Fruit fly (Drosophila melanogaster): ENCODE data around the gene Argk1.

Gene Argk1

dm6 chr3L:9054239-9054638 lies 11.6 kb downstream of the Argk1 start:
- TF ChIP-seq CG10669 (GFP tag; optimal IDR thresholded peaks at IDR 0.05) (no peak), CG10631 (GFP tag; optimal IDR thresholded peaks at IDR 0.05) (no peak), CG34406 (GFP tag; optimal IDR thresholded peaks at IDR 0.05) (no peak), CG6276 (GFP tag; optimal IDR thresholded peaks at IDR 0.05) (no peak), achi (GFP tag; optimal IDR thresholded peaks at IDR 0.05) (no peak), CG6163 (GFP tag; IDR thresholded peaks at IDR 0.05) (no peak), Ets21C (GFP tag; optimal IDR thresholded peaks at IDR 0.05) (no peak), CG8632 (GFP tag; optimal IDR thresholded peaks at IDR 0.05) (no peak), Sox15 (GFP tag; optimal IDR thresholded peaks at IDR 0.05) (no peak), fd59A (GFP tag; optimal IDR thresholded peaks at IDR 0.05) (no peak), Smox (GFP tag; optimal IDR thresholded peaks at IDR 0.05) (no peak), CG11294 (GFP tag; IDR thresholded peaks at IDR 0.05) (no peak), eg (GFP tag; IDR thresholded peaks at IDR 0.05) (no peak)

DNA sequence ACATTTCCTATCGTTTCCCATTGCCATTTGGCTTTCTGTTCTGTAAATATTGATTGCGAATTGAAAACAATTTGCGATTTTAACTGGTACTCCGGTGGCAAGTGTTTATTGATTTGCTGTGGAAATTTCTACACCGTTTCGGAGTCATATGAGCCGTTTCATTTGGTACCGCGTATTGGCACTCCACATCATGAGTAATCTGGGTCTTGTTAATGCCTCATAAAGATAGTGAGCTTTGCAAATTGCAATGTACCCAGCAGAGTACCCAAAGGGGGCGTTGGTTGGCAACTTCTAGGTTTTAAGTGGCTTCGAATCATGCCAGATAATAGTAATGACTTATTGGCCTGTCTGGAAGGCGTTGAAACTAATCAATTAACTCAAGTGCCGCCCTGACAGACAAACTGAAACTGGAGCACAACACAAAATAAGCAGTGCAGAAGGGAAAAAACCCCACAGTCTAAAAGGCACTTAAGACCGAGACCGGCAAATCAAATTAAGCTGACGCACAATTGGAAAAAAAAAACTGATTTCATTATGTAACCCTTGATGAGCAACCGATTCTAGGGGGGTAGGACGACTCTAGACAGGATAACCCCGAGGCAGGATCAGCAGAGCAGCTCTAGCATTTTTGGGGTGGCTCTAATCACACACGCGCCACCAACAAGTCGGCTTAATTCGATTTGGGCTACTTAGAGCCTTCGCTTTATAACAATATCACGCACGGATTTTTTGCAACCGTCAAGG lies 12.9 kb downstream of the Argk1 start:
- TF ChIP-seq spab (GFP tag; optimal IDR thresholded peaks at IDR 0.05): no peak
- TF ChIP-seq Met (GFP tag; optimal IDR thresholded peaks at IDR 0.05): no peak
- no peak for TF ChIP-seq svp (GFP tag)
- no peak for TF ChIP-seq CG6276 (GFP tag; optimal IDR thresholded peaks at IDR 0.05)
- no peak for TF ChIP-seq Sox102F (GFP tag; optimal IDR thresholded peaks at IDR 0.05)
- no peak for TF ChIP-seq acj6 (GFP tag; optimal IDR thresholded peaks at IDR 0.05)
- no peak for TF ChIP-seq Ets21C (GFP tag; optimal IDR thresholded peaks at IDR 0.05)
- no peak for TF ChIP-seq dsx (GFP tag; optimal IDR thresholded peaks at IDR 0.05; ENCODE audit: poor library complexity, severe bottlenecking)

DNA sequence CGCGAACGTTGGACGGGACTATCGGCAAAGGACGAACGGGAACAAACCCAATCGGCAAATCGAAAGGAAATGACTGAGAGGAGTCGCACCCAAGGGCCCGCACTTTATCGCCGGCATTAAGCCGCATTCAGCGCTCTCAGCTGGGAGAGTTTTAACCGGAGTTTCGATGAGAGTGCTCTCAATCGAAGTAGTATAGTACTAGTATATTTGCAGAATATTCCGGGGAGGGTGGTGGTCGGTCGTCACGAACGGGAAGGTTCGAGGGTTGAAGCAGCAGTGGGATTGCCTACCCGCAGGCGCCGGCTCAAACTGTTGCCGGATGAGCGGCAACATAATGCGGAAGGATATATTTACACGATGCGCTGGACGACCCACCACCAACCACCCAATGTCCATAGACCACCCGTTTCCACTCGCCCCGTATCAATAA lies 14.0 kb downstream of the Argk1 start:
- peak; percentile 19 for TF ChIP-seq Eip78C (GFP tag)
- no peak for TF ChIP-seq Lpt (GFP tag; optimal IDR thresholded peaks at IDR 0.05)
- no peak for TF ChIP-seq achi (GFP tag; optimal IDR thresholded peaks at IDR 0.05)

- TF ChIP-seq Hr4 (GFP tag; optimal IDR thresholded peaks at IDR 0.05): no peak
- no peak for TF ChIP-seq Ets96B (tag; optimal IDR thresholded peaks at IDR 0.05)
- no peak for TF ChIP-seq CG15336 (GFP tag; IDR thresholded peaks at IDR 0.05)
- no peak for TF ChIP-seq CG32006 (GFP tag; optimal IDR thresholded peaks at IDR 0.05)
- no peak for TF ChIP-seq eg (GFP tag; IDR thresholded peaks at IDR 0.05)
- TF ChIP-seq CG6792 (GFP tag; optimal IDR thresholded peaks at IDR 0.05): no peak
- no peak for TF ChIP-seq Eip78C (GFP tag)
Observed at dm6 chr3L:9050447-9051069, 15.3 kb downstream of the Argk1 start.

DNA sequence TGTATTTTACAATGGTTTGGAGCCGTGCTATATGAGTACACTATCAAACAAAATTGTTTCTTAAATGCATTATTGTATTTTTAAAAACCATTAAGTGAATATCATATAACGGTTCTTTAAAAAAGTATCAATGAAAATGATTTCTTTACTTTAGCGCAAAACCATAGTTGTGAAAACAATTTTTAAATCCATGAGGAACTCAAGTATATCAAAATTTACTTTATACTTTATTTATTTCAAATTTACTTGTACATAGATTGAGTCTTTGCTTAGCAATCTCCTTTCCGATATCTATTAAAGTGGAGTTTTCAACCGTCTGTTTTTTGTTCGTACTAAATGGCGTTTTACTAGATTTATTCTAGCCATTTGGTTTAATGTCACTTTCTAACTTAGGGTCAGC lies 18.8 kb downstream of the Argk1 start, which contains the start of gene Argk2:
Argk2 (plus strand) TSS at position 378 of the 400 bp plus-strand sequence.
- TF ChIP-seq Hr38 (GFP tag; optimal IDR thresholded peaks at IDR 0.05) (no peak), Eip78C (GFP tag) (peak; percentile 7), eg (GFP tag; IDR thresholded peaks at IDR 0.05) (peak; percentile 54; the same call in 1 of the 3 replicates), CG3032 (tag; optimal IDR thresholded peaks at IDR 0.05) (peak; percentile 8), OdsH (GFP tag; optimal IDR thresholded peaks at IDR 0.05) (no peak), esn (GFP tag; optimal IDR thresholded peaks at IDR 0.05) (no peak)

dm6 chr3L:9046274-9046673 lies 19.6 kb downstream of the Argk1 start:
- TF ChIP-seq acj6 (GFP tag; optimal IDR thresholded peaks at IDR 0.05): no peak
- no peak for TF ChIP-seq CG1621 (tag; optimal IDR thresholded peaks at IDR 0.05)
- TF ChIP-seq OdsH (GFP tag; optimal IDR thresholded peaks at IDR 0.05): no peak
- no peak for TF ChIP-seq dac (GFP tag; optimal IDR thresholded peaks at IDR 0.05)
- TF ChIP-seq Lpt (GFP tag; optimal IDR thresholded peaks at IDR 0.05): no peak
- TF ChIP-seq Eip75B (GFP tag; optimal IDR thresholded peaks at IDR 0.05): no peak
- TF ChIP-seq Ets96B (tag; optimal IDR thresholded peaks at IDR 0.05): no peak
- TF ChIP-seq Eip93F (GFP tag; optimal IDR thresholded peaks at IDR 0.05): no peak
- no peak for TF ChIP-seq CG10631 (GFP tag; optimal IDR thresholded peaks at IDR 0.05)
- no peak for TF ChIP-seq dsx (GFP tag; optimal IDR thresholded peaks at IDR 0.05; ENCODE audit: poor library complexity, severe bottlenecking)
- TF ChIP-seq CG11902 (GFP tag; optimal IDR thresholded peaks at IDR 0.05): no peak
- no peak for TF ChIP-seq net (GFP tag; optimal IDR thresholded peaks at IDR 0.05)

All from whole organism, prepupa.